Fruit fly (Drosophila melanogaster) whole organism: ENCODE results near the gene side-IV.

Experiments
- CG8478 ChIP-seq: fragments of >200 bp; optimal IDR thresholded peaks from 2 replicates; lab custom pipeline; 2018; ENCODE audit warnings: inconsistent platforms
- Dll ChIP-seq: fragments of >200 bp; optimal IDR thresholded peaks from 2 replicates; lab custom pipeline; 2017
- EcR ChIP-seq, 2 experiments: fragments of >200 bp; optimal IDR thresholded peaks; 2 replicates each; lab custom pipeline; 2017; ENCODE audit warnings: missing biosample characterization in 2 of 2, missing genetic modification characterization in 2 of 2, missing genetic modification reagents in 2 of 2
- pan ChIP-seq: fragments of >200 bp; optimal IDR thresholded peaks from 2 replicates; lab custom pipeline; 2017
- psq ChIP-seq: fragments of >200 bp; optimal IDR thresholded peaks from 2 replicates; lab custom pipeline; 2017
- usp ChIP-seq: fragments of >200 bp; optimal IDR thresholded peaks from 2 replicates; lab custom pipeline; 2017; ENCODE audit warnings: missing biosample characterization, missing genetic modification characterization, mixed read lengths

The side-IV gene

DNA sequence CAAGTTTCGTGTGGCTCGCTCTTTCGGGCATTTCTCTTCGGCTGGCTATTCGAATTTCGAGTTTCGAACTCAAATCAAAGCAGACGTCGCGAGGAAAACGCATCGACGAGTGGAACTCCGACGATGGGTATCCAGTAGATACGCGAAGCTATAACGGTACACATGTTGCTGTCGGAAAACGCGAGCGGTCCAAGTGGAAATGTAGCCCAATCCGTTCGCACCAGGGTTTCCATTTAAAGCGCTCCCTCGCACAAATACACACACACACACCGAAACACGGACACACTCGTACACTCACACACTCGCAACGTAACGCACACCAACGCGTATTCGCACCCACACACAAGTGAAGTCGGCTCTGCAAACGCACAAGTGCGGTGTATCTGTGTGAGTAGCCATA, at the start of gene side-IV:
Gene side-IV, plus strand, starts transcription at position 253 of the 400 bp plus-strand sequence.
- TF ChIP-seq Dll (lab: Kevin White, UChicago) = no peak
- TF ChIP-seq EcR (GFP tag; optimal IDR thresholded peaks at IDR 0.05; lab: Kevin White, UChicago) = no peak
- TF ChIP-seq psq = no peak

DNA sequence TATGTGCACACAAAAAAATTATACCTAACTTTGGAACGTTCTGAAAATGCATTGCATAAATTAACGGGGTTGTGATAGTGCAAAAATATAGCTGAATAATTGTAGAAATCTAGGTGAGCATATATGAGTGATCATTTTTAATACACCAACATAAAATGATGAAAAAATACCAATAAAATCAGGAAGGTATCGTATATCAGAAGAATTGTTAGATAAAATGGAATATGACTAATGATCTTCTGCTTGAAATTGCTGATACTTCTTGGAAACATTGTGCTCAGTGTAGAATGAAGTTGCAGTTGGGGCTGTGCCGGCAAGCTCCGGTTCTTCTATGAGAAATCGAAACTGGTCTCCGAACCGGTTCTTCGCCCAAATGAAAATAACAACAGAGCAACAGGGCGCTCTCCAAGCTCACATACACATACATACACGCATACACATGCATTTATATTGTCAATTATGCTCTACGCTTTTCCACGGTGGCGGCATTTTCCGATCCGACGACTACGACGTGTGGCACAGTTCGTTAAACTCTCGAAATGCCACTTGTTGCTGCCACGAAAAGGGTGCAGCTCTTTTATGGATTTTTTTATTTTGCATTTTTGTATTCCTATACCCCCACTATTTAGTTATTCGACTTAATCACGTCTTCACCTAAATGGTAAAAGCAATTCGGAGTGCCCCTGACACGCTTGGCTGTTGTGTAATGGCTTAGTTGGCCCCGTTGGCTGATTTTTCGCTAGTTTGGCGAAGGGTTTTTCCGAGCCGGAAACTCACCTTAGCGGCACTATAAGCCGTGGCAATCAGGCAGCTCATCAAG, 49.3 kb upstream of the side-IV start:
- TF ChIP-seq CG8478 (lab: Kevin White, UChicago) = no peak
- TF ChIP-seq EcR (GFP tag; optimal IDR thresholded peaks at IDR 0.05; lab: Kevin White, UChicago) = peak in 1 of 2 experiments; percentile 75
- TF ChIP-seq pan (lab: Kevin White, UChicago) = no peak
- no peak for TF ChIP-seq Dll (lab: Kevin White, UChicago)
- TF ChIP-seq psq = no peak
- no peak for TF ChIP-seq usp (GFP tag; lab: Kevin White, UChicago)

DNA sequence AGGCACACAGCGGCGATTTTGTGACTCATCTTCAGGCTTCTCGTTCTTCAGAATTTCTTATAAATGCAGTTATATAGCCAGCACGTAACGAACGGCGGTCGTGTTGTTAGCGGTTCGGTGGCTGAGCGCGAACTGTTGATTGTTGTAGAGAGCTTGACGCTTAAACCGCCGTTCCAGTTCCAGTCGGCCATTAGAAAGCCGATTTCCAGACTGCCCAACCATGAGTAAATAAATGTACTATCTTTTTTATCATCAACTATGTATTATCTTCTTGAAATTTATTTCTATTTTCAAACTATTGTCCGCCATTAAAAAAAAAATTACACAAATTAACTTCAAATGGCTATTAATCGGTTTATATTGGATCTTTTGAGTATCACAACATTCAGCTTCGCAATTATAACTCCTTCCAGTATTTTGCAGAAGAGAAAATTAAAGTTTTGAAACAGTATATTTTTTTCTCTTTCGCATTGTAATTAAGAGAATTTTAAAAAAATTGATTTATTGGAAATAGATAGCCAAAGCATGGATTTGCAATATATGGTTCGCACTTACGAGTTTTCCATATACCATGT, 48.6 kb upstream of the side-IV start, which contains the start of gene GILT1:
Gene GILT1, minus strand, starts transcription at position 141 of the 575 bp plus-strand sequence.
- TF ChIP-seq Dll (lab: Kevin White, UChicago) = no peak
- TF ChIP-seq pan (lab: Kevin White, UChicago) = no peak
- TF ChIP-seq EcR (GFP tag; optimal IDR thresholded peaks at IDR 0.05; lab: Kevin White, UChicago) = no peak
- TF ChIP-seq CG8478 (lab: Kevin White, UChicago) = no peak
- no peak for TF ChIP-seq psq
- TF ChIP-seq usp (GFP tag; lab: Kevin White, UChicago) = no peak

DNA sequence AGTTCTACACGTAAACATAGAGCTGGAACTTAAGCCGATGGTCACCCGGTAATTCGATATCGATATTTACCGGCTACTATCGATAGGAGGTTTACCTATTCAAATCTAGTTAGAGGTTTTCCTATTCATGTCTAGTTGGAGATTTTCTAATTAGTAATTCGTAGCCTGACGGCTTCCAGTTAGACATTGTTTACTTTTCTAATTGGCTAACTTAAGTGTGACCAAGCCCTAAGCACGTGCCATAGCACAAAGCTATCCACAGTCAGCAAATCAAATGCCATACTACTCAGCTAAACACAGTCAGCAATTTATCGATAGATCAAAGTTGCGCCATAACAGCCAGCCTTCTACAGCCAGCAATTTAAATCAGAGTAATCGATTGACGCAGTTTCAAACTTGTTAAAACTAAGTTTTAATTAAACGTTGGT, 47.3 kb upstream of the side-IV start, which contains the start of gene Dpm3:
Gene Dpm3, minus strand, starts transcription at position 20 of the 428 bp plus-strand sequence.
- TF ChIP-seq pan (lab: Kevin White, UChicago) = no peak
- TF ChIP-seq CG8478 (lab: Kevin White, UChicago) = no peak
- no peak for TF ChIP-seq psq
- TF ChIP-seq usp (GFP tag; lab: Kevin White, UChicago) = no peak
- no peak for TF ChIP-seq EcR (GFP tag; optimal IDR thresholded peaks at IDR 0.05; lab: Kevin White, UChicago)
- no peak for TF ChIP-seq Dll (lab: Kevin White, UChicago)

DNA sequence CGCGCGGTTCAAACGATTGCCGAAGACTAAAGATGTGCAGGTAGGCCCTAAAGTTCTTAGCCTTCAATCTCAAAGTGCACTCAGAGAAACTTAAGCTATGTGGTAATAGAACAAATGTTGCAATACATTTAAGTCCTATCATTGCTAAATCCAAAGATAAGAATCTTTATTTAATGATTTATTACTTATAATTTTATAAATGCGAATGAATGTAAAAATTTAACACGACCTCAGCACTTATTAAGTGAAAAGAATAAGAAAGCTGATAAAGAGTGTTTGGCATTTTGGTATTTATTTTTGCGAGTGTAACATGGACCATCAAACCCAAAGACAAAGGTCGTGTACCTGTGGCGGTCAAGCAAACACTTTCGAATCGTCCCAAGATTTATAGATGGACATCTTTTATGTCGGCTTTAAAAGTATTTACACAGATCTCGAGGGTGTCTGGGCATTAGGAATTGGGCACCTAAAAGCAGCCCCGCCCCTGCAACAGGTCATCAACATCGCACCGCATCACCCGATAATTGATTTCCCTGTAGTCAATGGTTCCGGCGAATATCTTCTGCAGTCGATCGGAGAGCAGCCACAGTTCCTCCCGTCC, 45.4 kb upstream of the side-IV start, which contains the start of gene yellow-e3:
Gene yellow-e3, minus strand, starts transcription at position 30 of the 601 bp plus-strand sequence.
- TF ChIP-seq EcR (GFP tag; optimal IDR thresholded peaks at IDR 0.05; lab: Kevin White, UChicago) (no peak), CG8478 (lab: Kevin White, UChicago) (no peak), Dll (lab: Kevin White, UChicago) (no peak), psq (no peak), usp (GFP tag; lab: Kevin White, UChicago) (no peak), pan (lab: Kevin White, UChicago) (no peak)

DNA sequence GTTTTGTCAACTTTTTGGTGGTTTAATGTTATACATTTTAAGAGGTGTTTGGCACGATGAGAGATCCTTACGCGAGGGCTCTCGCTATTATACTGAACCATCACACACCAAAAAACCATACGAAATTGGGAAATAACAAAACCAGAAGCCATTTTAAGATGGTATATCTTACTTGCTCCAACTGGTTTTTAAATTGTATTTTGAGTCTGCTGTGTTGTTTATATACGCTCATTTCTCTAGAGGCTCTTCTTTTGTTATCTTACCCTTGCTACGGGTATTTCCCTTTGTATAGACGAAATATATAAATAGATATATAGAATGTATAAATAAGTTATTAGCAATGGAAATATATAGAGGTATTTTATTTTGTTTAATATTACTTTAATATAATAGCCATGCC, 43.5 kb upstream of the side-IV start, which contains the start of gene yellow-e2:
Gene yellow-e2, minus strand, starts transcription at position 101 of the 400 bp plus-strand sequence.
- TF ChIP-seq CG8478 (lab: Kevin White, UChicago) (no peak), usp (GFP tag; lab: Kevin White, UChicago) (no peak), psq (no peak), EcR (GFP tag; optimal IDR thresholded peaks at IDR 0.05; lab: Kevin White, UChicago) (no peak), pan (lab: Kevin White, UChicago) (no peak), Dll (lab: Kevin White, UChicago) (no peak)

DNA sequence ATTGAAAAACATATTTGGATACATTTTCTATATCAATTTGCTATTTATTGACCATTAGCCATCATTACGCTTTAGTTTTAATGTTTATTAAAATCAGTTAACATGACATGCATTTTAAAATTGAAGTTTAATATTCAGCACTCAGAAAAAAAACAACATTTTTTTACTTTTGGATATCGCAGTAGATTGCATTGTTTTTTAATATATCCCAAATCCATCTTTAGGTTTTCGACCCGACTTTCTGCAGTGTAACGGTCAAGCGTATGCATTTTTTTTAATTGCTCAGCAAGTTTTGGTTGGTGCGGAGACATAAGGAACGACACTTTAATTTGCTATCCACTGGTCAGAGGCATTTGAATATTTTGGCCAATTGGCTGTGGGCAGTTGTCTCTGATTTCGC, 37.7 kb upstream of the side-IV start:
- TF ChIP-seq psq (no peak), usp (GFP tag; lab: Kevin White, UChicago) (no peak), Dll (lab: Kevin White, UChicago) (no peak), pan (lab: Kevin White, UChicago) (no peak), CG8478 (lab: Kevin White, UChicago) (no peak), EcR (GFP tag; optimal IDR thresholded peaks at IDR 0.05; lab: Kevin White, UChicago) (no peak)

DNA sequence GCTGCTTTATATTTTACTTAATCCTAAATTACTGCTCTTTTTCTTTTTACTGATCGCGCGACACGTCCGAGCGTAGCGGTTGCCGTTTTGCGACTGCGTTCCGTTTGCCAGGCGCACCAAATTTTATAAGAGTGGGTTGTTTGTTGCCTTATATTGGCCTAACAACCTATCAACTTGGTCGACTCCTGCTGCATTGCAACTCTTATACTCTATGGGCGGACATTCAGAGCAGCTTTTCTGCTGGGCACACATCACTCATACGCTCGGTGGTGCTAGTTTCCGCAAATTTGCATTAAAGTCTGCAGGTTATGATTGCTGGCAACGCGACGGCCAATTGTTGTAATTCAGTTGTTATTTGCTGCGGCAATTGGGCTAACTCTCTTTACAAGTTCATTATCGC, 35.2 kb upstream of the side-IV start, which contains the start of gene yellow-e:
Gene yellow-e, minus strand, starts transcription at position 101 of the 400 bp plus-strand sequence.
- TF ChIP-seq psq (no peak), pan (lab: Kevin White, UChicago) (no peak), Dll (lab: Kevin White, UChicago) (no peak), usp (GFP tag; lab: Kevin White, UChicago) (no peak), EcR (GFP tag; optimal IDR thresholded peaks at IDR 0.05; lab: Kevin White, UChicago) (no peak), CG8478 (lab: Kevin White, UChicago) (no peak)

DNA sequence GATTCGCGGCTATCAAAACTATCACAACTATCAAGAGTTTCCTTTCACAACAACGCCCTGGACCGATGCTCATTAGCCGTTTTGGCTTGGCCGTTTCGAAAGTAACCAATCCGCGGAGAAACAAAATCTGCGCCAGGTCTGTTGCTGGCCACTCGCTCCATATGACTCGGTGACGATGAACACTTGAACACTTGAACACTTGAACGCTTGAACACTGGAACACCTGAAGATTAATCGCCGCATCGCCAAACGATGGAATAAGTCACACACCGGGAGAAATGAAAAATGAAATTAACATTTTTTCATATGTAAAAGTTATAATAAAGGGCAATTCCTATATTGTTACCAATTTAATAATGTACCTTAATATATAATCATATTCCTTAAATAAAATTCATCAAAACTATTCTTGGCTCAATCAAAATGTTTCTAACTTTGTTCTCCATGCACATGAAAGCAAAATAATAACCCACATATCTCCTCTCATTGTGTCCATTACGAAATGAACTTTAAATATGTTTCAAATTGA, 33.3 kb upstream of the side-IV start:
- no peak for TF ChIP-seq Dll (lab: Kevin White, UChicago)
- no peak for TF ChIP-seq psq
- no peak for TF ChIP-seq CG8478 (lab: Kevin White, UChicago)
- no peak for TF ChIP-seq pan (lab: Kevin White, UChicago)
- TF ChIP-seq usp (GFP tag; lab: Kevin White, UChicago) = no peak
- no peak for TF ChIP-seq EcR (GFP tag; optimal IDR thresholded peaks at IDR 0.05; lab: Kevin White, UChicago)

DNA sequence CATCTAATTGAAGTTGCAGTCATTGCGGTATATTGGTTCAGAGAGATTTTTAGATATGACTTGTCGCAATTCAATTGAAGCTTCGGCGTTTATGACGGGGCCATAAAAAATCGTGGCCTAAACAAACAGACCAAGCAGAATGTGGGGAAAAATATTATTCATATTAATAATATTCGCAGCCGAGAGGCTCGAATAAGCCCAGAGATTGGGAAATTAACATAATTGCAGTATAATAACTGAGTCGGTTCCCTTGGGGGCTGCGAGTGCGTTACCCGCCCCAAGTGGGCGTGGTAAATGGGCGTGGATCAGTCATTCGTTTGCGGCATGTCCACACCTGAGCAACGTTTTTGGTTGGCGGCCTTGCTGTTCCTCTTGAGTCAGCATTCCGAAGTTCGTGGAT, 30.4 kb upstream of the side-IV start, which contains the start of gene Ir87a:
Gene Ir87a, plus strand, starts transcription at position 301 of the 400 bp plus-strand sequence.
- TF ChIP-seq psq (no peak), EcR (GFP tag; optimal IDR thresholded peaks at IDR 0.05; lab: Kevin White, UChicago) (no peak), Dll (lab: Kevin White, UChicago) (no peak), pan (lab: Kevin White, UChicago) (no peak), usp (GFP tag; lab: Kevin White, UChicago) (no peak), CG8478 (lab: Kevin White, UChicago) (no peak)
